Worm (Caenorhabditis elegans): ENCODE results near the gene fbxb-87.
A peak's percentile ranks its signal among the peaks of the same experiment; 100 is the strongest.

Gene fbxb-87

ce11 chrIII:10914971-10915370 is 20.7 kb downstream of the fbxb-87 start:
- TF ChIP-seq pha-4 (tag; optimal IDR thresholded peaks at IDR 0.05): no peak
- TF ChIP-seq nhr-12 (tag; optimal IDR thresholded peaks at IDR 0.05): no peak
- no peak for TF ChIP-seq lsy-12 (tag; optimal IDR thresholded peaks at IDR 0.05)
- no peak for TF ChIP-seq hmg-11 (tag; optimal IDR thresholded peaks at IDR 0.05)
- no peak for TF ChIP-seq nhr-77 (tag; optimal IDR thresholded peaks at IDR 0.05)
- no peak for TF ChIP-seq elt-1 (tag; optimal IDR thresholded peaks at IDR 0.05)
- TF ChIP-seq unc-39 (tag; optimal IDR thresholded peaks at IDR 0.05): no peak
- no peak for TF ChIP-seq ama-1 (optimal IDR thresholded peaks at IDR 0.05)
- TF ChIP-seq nhr-67 (tag; optimal IDR thresholded peaks at IDR 0.05): no peak
- TF ChIP-seq mml-1 (tag; optimal IDR thresholded peaks at IDR 0.05): no peak
- TF ChIP-seq eor-1 (tag; optimal IDR thresholded peaks at IDR 0.05): no peak
- no peak for TF ChIP-seq aly-2 (tag; optimal IDR thresholded peaks at IDR 0.05)
- no peak for TF ChIP-seq nhr-43 (tag; optimal IDR thresholded peaks at IDR 0.05; ENCODE audit: poor library complexity, severe bottlenecking)

ce11 chrIII:10920044-10920443 is 25.7 kb downstream of the fbxb-87 start, which contains the start of gene vab-7:
vab-7 (plus strand) TSS chrIII:10920344.
- TF ChIP-seq nfya-1 (tag; optimal IDR thresholded peaks at IDR 0.05; ENCODE audit: insufficient read depth) (peak; percentile 62), mdl-1 (tag; optimal IDR thresholded peaks at IDR 0.05) (no peak)

- TF ChIP-seq fos-1 (tag; optimal IDR thresholded peaks at IDR 0.05) (no peak), nhr-43 (tag; optimal IDR thresholded peaks at IDR 0.05; ENCODE audit: poor library complexity, severe bottlenecking) (no peak), mdl-1 (tag; optimal IDR thresholded peaks at IDR 0.05) (no peak), daf-12 (tag; optimal IDR thresholded peaks at IDR 0.05) (no peak), elt-3 (tag; optimal IDR thresholded peaks at IDR 0.05) (no peak)
Observed at ce11 chrIII:10921474-10921873, 27.2 kb downstream of the fbxb-87 start.

- TF ChIP-seq tbx-2 (tag; optimal IDR thresholded peaks at IDR 0.05): no peak
- no peak for TF ChIP-seq ZK546.5 (tag; optimal IDR thresholded peaks at IDR 0.05)
- TF ChIP-seq daf-12 (tag; optimal IDR thresholded peaks at IDR 0.05): no peak
- no peak for TF ChIP-seq mdl-1 (tag; optimal IDR thresholded peaks at IDR 0.05)
- TF ChIP-seq ztf-11 (tag; optimal IDR thresholded peaks at IDR 0.05): no peak
- no peak for TF ChIP-seq pha-4 (tag; optimal IDR thresholded peaks at IDR 0.05)
- no peak for TF ChIP-seq nfya-1 (tag; optimal IDR thresholded peaks at IDR 0.05; ENCODE audit: insufficient read depth)
- no peak for TF ChIP-seq nhr-43 (tag; optimal IDR thresholded peaks at IDR 0.05; ENCODE audit: poor library complexity, severe bottlenecking)
- no peak for TF ChIP-seq zag-1 (tag; optimal IDR thresholded peaks at IDR 0.05)
- TF ChIP-seq unc-39 (tag; optimal IDR thresholded peaks at IDR 0.05): no peak
- TF ChIP-seq fos-1 (tag; optimal IDR thresholded peaks at IDR 0.05): no peak
- TF ChIP-seq ceh-28 (tag; optimal IDR thresholded peaks at IDR 0.05): no peak
- no peak for TF ChIP-seq egl-27 (tag; optimal IDR thresholded peaks at IDR 0.05)
- no peak for TF ChIP-seq nhr-237 (tag; optimal IDR thresholded peaks at IDR 0.05)
- no peak for TF ChIP-seq lin-15B (tag; optimal IDR thresholded peaks at IDR 0.05)
- TF ChIP-seq sea-2 (GFP tag; optimal IDR thresholded peaks at IDR 0.05): no peak
Observed at ce11 chrIII:10923539-10923938, 29.2 kb downstream of the fbxb-87 start.

- TF ChIP-seq lin-15B (tag; optimal IDR thresholded peaks at IDR 0.05): peak; percentile 73
- TF ChIP-seq nfya-1 (tag; optimal IDR thresholded peaks at IDR 0.05; ENCODE audit: insufficient read depth): peak; percentile 18
- peak; percentile 27 for TF ChIP-seq lin-39 (tag; optimal IDR thresholded peaks at IDR 0.05)
- TF ChIP-seq nhr-77 (tag; optimal IDR thresholded peaks at IDR 0.05): no peak
Observed at ce11 chrIII:10930850-10931249, 36.5 kb downstream of the fbxb-87 start, which contains the start of gene M142.5. M142.5 (plus strand) TSS chrIII:10931201.

- no peak for TF ChIP-seq nhr-12 (tag; optimal IDR thresholded peaks at IDR 0.05)
- no peak for TF ChIP-seq aly-2 (tag; optimal IDR thresholded peaks at IDR 0.05)
- no peak for TF ChIP-seq zag-1 (tag; optimal IDR thresholded peaks at IDR 0.05)
- TF ChIP-seq nhr-237 (tag; optimal IDR thresholded peaks at IDR 0.05): no peak
- no peak for TF ChIP-seq tbx-2 (tag; optimal IDR thresholded peaks at IDR 0.05)
Observed at ce11 chrIII:10933331-10933730, 39.0 kb downstream of the fbxb-87 start, which contains the start of gene M142.8. M142.8 (plus strand) TSS chrIII:10933631.

ce11 chrIII:10935944-10936343 is 41.6 kb downstream of the fbxb-87 start, which contains the start of gene rle-1:
rle-1 (plus strand) TSS chrIII:10936244.
- TF ChIP-seq fkh-10 (GFP tag; optimal IDR thresholded peaks at IDR 0.05): no peak
- no peak for TF ChIP-seq ama-1 (optimal IDR thresholded peaks at IDR 0.05)
- no peak for TF ChIP-seq eor-1 (tag; optimal IDR thresholded peaks at IDR 0.05)
- TF ChIP-seq mdl-1 (tag; optimal IDR thresholded peaks at IDR 0.05): no peak
- no peak for TF ChIP-seq elt-1 (tag; optimal IDR thresholded peaks at IDR 0.05)
- no peak for TF ChIP-seq nhr-43 (tag; optimal IDR thresholded peaks at IDR 0.05; ENCODE audit: poor library complexity, severe bottlenecking)
- no peak for TF ChIP-seq nhr-12 (tag; optimal IDR thresholded peaks at IDR 0.05)
- TF ChIP-seq ceh-82 (tag; optimal IDR thresholded peaks at IDR 0.05): no peak
- TF ChIP-seq ceh-9 (tag; optimal IDR thresholded peaks at IDR 0.05): no peak
